Worm (Caenorhabditis elegans) whole organism, L4 larva: ENCODE measurements around the gene lpr-3.

Experiments
- F37D6.2 ChIP-seq: sonication (generic microtip); optimal IDR thresholded peaks from 2 replicates; lab custom pipeline; 2016; ENCODE audit warnings: mild to moderate bottlenecking, missing genetic modification characterization, missing compliant biosample characterization
- R02D3.7 ChIP-seq: fragments of 150-350 bp; sonication (generic microtip); optimal IDR thresholded peaks from 3 replicates; lab custom pipeline; 2014; ENCODE audit warnings: missing biosample characterization, missing genetic modification characterization
- T20F7.1 ChIP-seq: fragments of 200-800 bp; sonication (Bioruptor generic); optimal IDR thresholded peaks from 2 replicates; lab custom pipeline; 2018; ENCODE audit warnings: mild to moderate bottlenecking, missing genetic modification characterization, missing compliant biosample characterization
- Y5F2A.4 ChIP-seq: fragments of 200-800 bp; sonication (Bioruptor generic); optimal IDR thresholded peaks from 2 replicates; lab custom pipeline; 2018; ENCODE audit warnings: mild to moderate bottlenecking, missing genetic modification characterization, missing compliant biosample characterization
- ZK337.2 ChIP-seq: fragments of 200-800 bp; sonication (Bioruptor generic); IDR thresholded peaks from 2 replicates; pipeline ENCODE4 v1.3.6; 2022; ENCODE audit warnings: missing genetic modification reagents, missing genetic modification characterization, missing compliant biosample characterization
- arid-1 ChIP-seq: fragments of 200-800 bp; sonication (Bioruptor generic); conservative IDR thresholded peaks from 2 replicates; pipeline ENCODE4 v1.3.6; 2022; ENCODE audit warnings: missing genetic modification reagents, missing genetic modification characterization, missing compliant biosample characterization
- ceh-20 ChIP-seq: fragments of 200-800 bp; sonication (Bioruptor generic); IDR thresholded peaks from 2 replicates; pipeline ENCODE4 v1.3.6; 2022; ENCODE audit warnings: missing genetic modification reagents, missing genetic modification characterization, missing compliant biosample characterization
- ceh-28 ChIP-seq: fragments of 150-350 bp; optimal IDR thresholded peaks from 2 replicates; lab custom pipeline; 2014; ENCODE audit warnings: missing biosample characterization, missing genetic modification reagents, missing genetic modification characterization
- ceh-44 ChIP-seq: fragments of 200-800 bp; sonication (Bioruptor generic); IDR thresholded peaks from 2 replicates; pipeline ENCODE4 v1.3.6; 2022; ENCODE audit warnings: missing genetic modification reagents, missing genetic modification characterization, missing compliant biosample characterization
- ces-1 ChIP-seq: fragments of 150-350 bp; sonication (generic microtip); optimal IDR thresholded peaks from 4 replicates; lab custom pipeline; 2014; ENCODE audit warnings: missing biosample characterization, missing genetic modification reagents, missing genetic modification characterization
- ctbp-1 ChIP-seq: fragments of 200-800 bp; sonication (Bioruptor generic); IDR thresholded peaks from 2 replicates; pipeline ENCODE4 v1.3.6; 2022; ENCODE audit warnings: missing genetic modification reagents, missing genetic modification characterization, missing compliant biosample characterization
- daf-12 ChIP-seq: fragments of 150-350 bp; optimal IDR thresholded peaks from 2 replicates; lab custom pipeline; 2014; ENCODE audit warnings: missing biosample characterization, missing genetic modification reagents, missing genetic modification characterization
- daf-16 ChIP-seq, 3 experiments: sonication (generic microtip); optimal IDR thresholded peaks; 2 replicates each; lab custom pipeline; 2016 to 2017; ENCODE audit warnings: missing genetic modification characterization in 3 of 3, missing genetic modification reagents in 3 of 3, mild to moderate bottlenecking in 2 of 3, missing compliant biosample characterization in 2 of 3, missing biosample characterization in 1 of 3, moderate library complexity in 1 of 3
- daf-19 ChIP-seq: fragments of 200-800 bp; sonication (Bioruptor generic); conservative IDR thresholded peaks from 2 replicates; pipeline ENCODE4 v1.3.6; 2022; ENCODE audit warnings: missing genetic modification characterization, missing compliant biosample characterization
- dmd-6 ChIP-seq: fragments of 200-800 bp; sonication (Bioruptor generic); IDR thresholded peaks from 2 replicates; pipeline ENCODE4 v1.3.6; 2022; ENCODE audit warnings: missing genetic modification reagents, missing genetic modification characterization, missing compliant biosample characterization
- dmd-8 ChIP-seq: fragments of 200-800 bp; sonication (Bioruptor generic); IDR thresholded peaks from 2 replicates; pipeline ENCODE4 v1.3.6; 2022; ENCODE audit warnings: missing genetic modification characterization, missing compliant biosample characterization
- dpl-1 ChIP-seq: fragments of 150-350 bp; optimal IDR thresholded peaks from 2 replicates; lab custom pipeline; 2014; ENCODE audit warnings: missing biosample characterization, missing genetic modification reagents, missing genetic modification characterization
- duxl-1 ChIP-seq: sonication (generic microtip); optimal IDR thresholded peaks from 2 replicates; lab custom pipeline; 2016; ENCODE audit warnings: mild to moderate bottlenecking, missing genetic modification characterization, moderate library complexity, missing compliant biosample characterization; ENCODE audit not compliant: poor library complexity
- egl-43 ChIP-seq: fragments of 200-800 bp; sonication (Bioruptor generic); IDR thresholded peaks from 2 replicates; pipeline ENCODE4 v1.3.6; 2022; ENCODE audit warnings: missing genetic modification reagents, missing genetic modification characterization, missing compliant biosample characterization
- hif-1 ChIP-seq, 2 experiments: sonication (generic microtip); optimal IDR thresholded peaks; 2 replicates each; lab custom pipeline; 2016 to 2017; ENCODE audit warnings: missing compliant biosample characterization in 2 of 2, missing genetic modification characterization in 2 of 2, missing genetic modification reagents in 2 of 2, missing genotype in 2 of 2, mild to moderate bottlenecking in 1 of 2
- hlh-11 ChIP-seq: fragments of 200-800 bp; sonication (Bioruptor generic); optimal IDR thresholded peaks from 2 replicates; lab custom pipeline; 2018; ENCODE audit warnings: mild to moderate bottlenecking, missing genetic modification characterization, missing compliant biosample characterization
- hlh-30 ChIP-seq: sonication (generic microtip); optimal IDR thresholded peaks from 2 replicates; lab custom pipeline; 2017; ENCODE audit warnings: antibody characterized with exemption, mild to moderate bottlenecking, missing genetic modification characterization, missing compliant biosample characterization; ENCODE audit not compliant: insufficient read depth
- hmg-1.1 ChIP-seq: fragments of 200-800 bp; sonication (Bioruptor generic); IDR thresholded peaks from 2 replicates; pipeline ENCODE4 v1.3.6; 2022; ENCODE audit warnings: missing genetic modification reagents, missing genetic modification characterization, missing compliant biosample characterization
- jun-1 ChIP-seq: fragments of 150-350 bp; optimal IDR thresholded peaks from 2 replicates; lab custom pipeline; 2014; ENCODE audit warnings: missing biosample characterization, missing genetic modification reagents, missing genetic modification characterization
- lim-7 ChIP-seq: fragments of 200-800 bp; sonication (Bioruptor generic); IDR thresholded peaks from 2 replicates; pipeline ENCODE4 v1.3.6; 2022; ENCODE audit warnings: missing genetic modification characterization, missing compliant biosample characterization
- lin-13 ChIP-seq: fragments of 150-350 bp; optimal IDR thresholded peaks from 2 replicates; lab custom pipeline; 2014; ENCODE audit warnings: missing biosample characterization, missing genetic modification reagents, missing genetic modification characterization
- lin-29 ChIP-seq: fragments of 200-800 bp; sonication (Bioruptor generic); IDR thresholded peaks from 2 replicates; pipeline ENCODE4 v1.3.6; 2022; ENCODE audit warnings: missing genetic modification reagents, missing genetic modification characterization, missing compliant biosample characterization
- lin-39 ChIP-seq: fragments of 150-350 bp; optimal IDR thresholded peaks from 2 replicates; lab custom pipeline; 2014; ENCODE audit warnings: missing biosample characterization, missing genetic modification reagents, missing genetic modification characterization
- madf-9 ChIP-seq: fragments of 200-800 bp; sonication (Bioruptor generic); conservative IDR thresholded peaks from 2 replicates; pipeline ENCODE4 v1.3.6; 2022; ENCODE audit warnings: missing genetic modification reagents, missing genetic modification characterization, missing compliant biosample characterization
- mdl-1 ChIP-seq, 2 experiments: fragments of 150-350 bp in 1 of 2; sonication (generic microtip) in 1 of 2; optimal IDR thresholded peaks; 2 replicates each; lab custom pipeline; 2014 to 2017; ENCODE audit warnings: missing biosample characterization in 2 of 2, missing genetic modification characterization in 2 of 2
- mep-1 ChIP-seq: fragments of 150-350 bp; sonication (generic microtip); optimal IDR thresholded peaks from 3 replicates; lab custom pipeline; 2014; ENCODE audit warnings: missing biosample characterization, missing genetic modification characterization
- mes-2 ChIP-seq: sonication (generic microtip); optimal IDR thresholded peaks from 2 replicates; lab custom pipeline; 2016; ENCODE audit warnings: missing genotype, mild to moderate bottlenecking, missing genetic modification characterization, missing compliant biosample characterization; ENCODE audit not compliant: poor library complexity, severe bottlenecking
- mxl-2 ChIP-seq: fragments of 200-800 bp; sonication (Bioruptor generic); conservative IDR thresholded peaks from 2 replicates; pipeline ENCODE4 v1.3.6; 2022; ENCODE audit warnings: missing genetic modification reagents, missing genetic modification characterization, missing compliant biosample characterization
- nhr-11 ChIP-seq: fragments of 150-350 bp; optimal IDR thresholded peaks from 2 replicates; lab custom pipeline; 2014; ENCODE audit warnings: missing biosample characterization, missing genetic modification characterization
- nhr-237 ChIP-seq: sonication (generic microtip); optimal IDR thresholded peaks from 2 replicates; lab custom pipeline; 2017; ENCODE audit warnings: missing biosample characterization, missing genetic modification characterization
- nhr-41 ChIP-seq: fragments of 200-800 bp; sonication (Bioruptor generic); IDR thresholded peaks from 2 replicates; pipeline ENCODE4 v1.3.6; 2022; ENCODE audit warnings: missing genetic modification reagents, missing genetic modification characterization, missing compliant biosample characterization
- nhr-76 ChIP-seq: fragments of 150-350 bp; optimal IDR thresholded peaks from 2 replicates; lab custom pipeline; 2014; ENCODE audit warnings: missing biosample characterization, missing genetic modification characterization
- sdz-12 ChIP-seq: fragments of 200-800 bp; sonication (Bioruptor generic); optimal IDR thresholded peaks from 2 replicates; lab custom pipeline; 2018; ENCODE audit warnings: mild to moderate bottlenecking, missing genetic modification characterization, missing compliant biosample characterization
- skn-1 ChIP-seq: fragments of 150-350 bp; optimal IDR thresholded peaks from 2 replicates; lab custom pipeline; 2014; ENCODE audit warnings: missing biosample characterization, missing genetic modification characterization
- spr-3 ChIP-seq: fragments of 200-800 bp; sonication (Bioruptor generic); optimal IDR thresholded peaks from 2 replicates; lab custom pipeline; 2018; ENCODE audit warnings: mild to moderate bottlenecking, missing genetic modification characterization, missing compliant biosample characterization
- tag-97 ChIP-seq: fragments of 200-800 bp; sonication (Bioruptor generic); IDR thresholded peaks from 2 replicates; pipeline ENCODE4 v1.3.6; 2022; ENCODE audit warnings: missing genetic modification characterization, missing compliant biosample characterization
- unc-62 ChIP-seq, 3 experiments: fragments of 150-350 bp in 1 of 3; sonication (generic microtip); optimal IDR thresholded peaks in 2 of 3; peaks in 1 of 3; 1 replicate in 1 of 3; 2 replicates in 2 of 3; lab custom pipeline; 2014 to 2017; ENCODE audit warnings: missing biosample characterization in 3 of 3, missing genetic modification characterization in 3 of 3, missing genetic modification reagents in 3 of 3, missing genotype in 1 of 3
- zag-1 ChIP-seq: fragments of 150-350 bp; optimal IDR thresholded peaks from 2 replicates; lab custom pipeline; 2014; ENCODE audit warnings: missing biosample characterization, missing genetic modification characterization
- zfp-2 ChIP-seq: sonication (generic microtip); optimal IDR thresholded peaks from 2 replicates; lab custom pipeline; 2016; ENCODE audit warnings: mild to moderate bottlenecking, missing genetic modification characterization, missing compliant biosample characterization
- zip-11 ChIP-seq: fragments of 200-800 bp; sonication (Bioruptor generic); IDR thresholded peaks from 2 replicates; pipeline ENCODE4 v1.3.6; 2022; ENCODE audit warnings: missing genetic modification characterization, missing compliant biosample characterization

Gene lpr-3

ce11 chrX:11035563-11035962, 21.6 kb upstream of the lpr-3 start:
- peak in 1 of 2 experiments; percentile 67 for TF ChIP-seq daf-16 (GFP tag; optimal IDR thresholded peaks at IDR 0.05; lab: Kevin White, UChicago)
- TF ChIP-seq daf-16 (tag; optimal IDR thresholded peaks at IDR 0.05; lab: Kevin White, UChicago): no peak
- TF ChIP-seq hlh-11 (tag; lab: Kevin White, UChicago): peak; percentile 13
- TF ChIP-seq nhr-11 (tag; lab: Kevin White, UChicago): peak; percentile 53
- TF ChIP-seq R02D3.7 (tag; lab: Kevin White, UChicago): no peak
- no peak for TF ChIP-seq egl-43

DNA sequence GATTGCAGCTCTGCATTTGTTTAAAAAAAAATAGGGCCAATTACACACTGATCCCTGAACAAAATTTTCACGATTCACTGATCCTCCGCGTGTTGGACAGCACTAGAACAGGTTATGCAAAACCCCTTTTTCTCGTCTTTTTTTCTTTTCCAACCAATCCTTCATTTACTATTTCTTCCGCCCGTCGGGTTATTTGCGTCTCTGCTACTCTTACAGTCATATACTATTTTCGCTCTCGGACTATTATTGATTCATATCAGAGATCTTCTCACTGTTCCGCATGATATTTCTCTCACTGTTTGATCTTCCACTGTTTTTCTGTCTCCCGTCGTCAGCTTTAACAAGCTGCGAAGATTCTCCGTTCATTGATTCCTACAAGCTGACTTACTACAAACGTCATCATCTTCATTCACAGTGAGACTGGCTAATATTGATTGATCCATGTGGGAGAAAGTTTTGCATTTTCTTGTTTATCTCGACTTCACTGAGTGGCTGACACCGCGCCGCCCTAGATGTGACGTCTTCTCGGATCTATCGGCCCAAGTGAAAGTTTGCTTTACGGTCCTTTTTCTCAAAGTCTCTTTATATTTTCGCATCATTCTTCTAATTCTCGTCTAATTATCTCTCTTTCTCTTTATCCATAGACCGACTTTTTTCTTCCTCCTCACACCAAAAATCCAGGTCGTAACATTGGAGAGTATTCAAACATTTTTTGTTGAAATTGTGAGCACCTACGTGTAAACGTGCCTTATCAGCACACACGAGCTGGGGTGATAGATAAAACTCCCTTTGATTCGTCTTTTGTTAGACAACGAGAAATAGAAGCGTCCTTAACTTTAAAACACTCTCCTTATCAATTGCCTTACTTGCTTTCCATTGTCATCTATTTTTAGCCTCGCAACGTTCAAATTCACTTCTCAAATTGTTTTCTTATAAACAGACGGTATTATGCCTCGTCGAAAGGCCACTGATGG, 20.8 kb upstream of the lpr-3 start:
- TF ChIP-seq lin-29 (GFP tag; lab: Robert Waterston, UW) (no peak), duxl-1 (tag; lab: Kevin White, UChicago) (no peak), lin-39 (tag; lab: Kevin White, UChicago) (no peak), lin-13 (no peak), unc-62 (GFP tag; optimal IDR thresholded peaks at IDR 0.05 in 1 of 2; lab: Kevin White, UChicago) (no peak), unc-62 (tag; optimal IDR thresholded peaks at IDR 0.05; lab: Kevin White, UChicago) (no peak), jun-1 (tag; lab: Kevin White, UChicago) (no peak), ceh-28 (tag; lab: Kevin White, UChicago) (peak; percentile 14), lim-7 (no peak), sdz-12 (GFP tag; lab: Kevin White, UChicago) (no peak), hlh-30 (tag; lab: Kevin White, UChicago) (peak; percentile 21), mdl-1 (tag; optimal IDR thresholded peaks at IDR 0.05; lab: Kevin White, UChicago) (peak in 1 of 2 experiments; percentile 11), nhr-41 (GFP tag; lab: Robert Waterston, UW) (no peak), daf-16 (GFP tag; optimal IDR thresholded peaks at IDR 0.05; lab: Kevin White, UChicago) (no peak), daf-16 (tag; optimal IDR thresholded peaks at IDR 0.05; lab: Kevin White, UChicago) (peak; percentile 85), Y5F2A.4 (no peak), T20F7.1 (GFP tag; lab: Kevin White, UChicago) (no peak), skn-1 (no peak), zip-11 (no peak), dmd-6 (GFP tag; lab: Robert Waterston, UW) (peak; percentile 54), hmg-1.1 (GFP tag; lab: Robert Waterston, UW) (no peak), mep-1 (no peak), F37D6.2 (tag; lab: Kevin White, UChicago) (no peak), ctbp-1 (GFP tag; lab: Robert Waterston, UW) (no peak), hif-1 (tag; optimal IDR thresholded peaks at IDR 0.05; lab: Kevin White, UChicago) (no peak), arid-1 (GFP tag; lab: Robert Waterston, UW) (no peak), tag-97 (GFP tag; lab: Robert Waterston, UW) (no peak), zfp-2 (tag; lab: Kevin White, UChicago) (no peak), dpl-1 (GFP tag; lab: Kevin White, UChicago) (no peak), spr-3 (no peak), hlh-11 (tag; lab: Kevin White, UChicago) (peak; percentile 30), zag-1 (tag; lab: Kevin White, UChicago) (no peak), mes-2 (tag; lab: Kevin White, UChicago) (peak; percentile 49), ces-1 (no peak), R02D3.7 (tag; lab: Kevin White, UChicago) (no peak), mxl-2 (GFP tag; lab: Robert Waterston, UW) (no peak), madf-9 (GFP tag; lab: Robert Waterston, UW) (no peak), nhr-76 (no peak), ceh-44 (GFP tag; lab: Robert Waterston, UW) (no peak), daf-19 (GFP tag; lab: Robert Waterston, UW) (no peak), dmd-8 (GFP tag; lab: Robert Waterston, UW) (no peak), ZK337.2 (GFP tag; lab: Robert Waterston, UW) (no peak), ceh-20 (GFP tag; lab: Robert Waterston, UW) (no peak), daf-12 (tag; lab: Kevin White, UChicago) (no peak), nhr-237 (tag; lab: Kevin White, UChicago) (no peak)
